Worm (Caenorhabditis elegans): ENCODE data around the gene Y49F6A.12.

- no peak for TF ChIP-seq sem-4 (tag; optimal IDR thresholded peaks at IDR 0.05)
- no peak for TF ChIP-seq unc-62 (GFP tag; optimal IDR thresholded peaks at IDR 0.05)
- no peak for TF ChIP-seq ama-1 (optimal IDR thresholded peaks at IDR 0.05)
Measured at ce11 chrII:3567066-3567465, 28.4 kb upstream of the Y49F6A.12 start.
